Worm (Caenorhabditis elegans): ENCODE results near the gene C50D2.2.

Gene C50D2.2

DNA sequence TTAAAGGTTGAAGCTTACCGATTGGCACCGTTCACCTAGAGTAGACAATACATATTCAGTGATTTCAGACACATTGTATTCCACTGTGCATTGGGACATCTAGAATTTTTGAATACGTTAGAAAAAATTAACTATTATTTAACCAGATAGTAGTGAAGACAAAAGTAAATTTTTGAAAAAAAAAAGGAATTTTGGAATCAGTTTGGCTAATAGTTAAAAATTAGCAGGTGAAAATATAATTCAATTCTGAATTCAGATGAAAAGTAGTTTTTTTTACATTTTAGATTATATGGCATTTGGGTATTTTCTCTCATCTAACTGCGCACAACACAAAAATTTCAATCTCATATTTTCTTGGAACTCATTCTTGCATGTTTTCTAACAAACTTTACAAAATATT lies 15.9 kb downstream of the C50D2.2 start, which contains the start of gene nmur-2:
Gene nmur-2 (minus strand): TSS at position 101 of the 400 bp plus-strand sequence.
- TF ChIP-seq mab-9 (GFP tag; IDR thresholded peaks at IDR 0.05) (no peak), hlh-4 (tag; optimal IDR thresholded peaks at IDR 0.05) (peak; percentile 0)

ce11 chrII:128929-129328 lies 20.0 kb downstream of the C50D2.2 start, which contains the start of gene srd-3:
Gene srd-3 (minus strand): TSS chrII:129029.
- TF ChIP-seq ces-1 (GFP tag; optimal IDR thresholded peaks at IDR 0.05) (no peak), blmp-1 (tag; optimal IDR thresholded peaks at IDR 0.05) (no peak), ztf-4 (tag; optimal IDR thresholded peaks at IDR 0.05) (no peak), unc-86 (tag; optimal IDR thresholded peaks at IDR 0.05) (no peak), aly-2 (tag; optimal IDR thresholded peaks at IDR 0.05) (no peak), efl-1 (optimal IDR thresholded peaks at IDR 0.05) (no peak), efl-1 (GFP tag; optimal IDR thresholded peaks at IDR 0.05 in 1 of 2) (no peak), nhr-90 (tag; optimal IDR thresholded peaks at IDR 0.05; ENCODE audit: poor library complexity) (no peak), Y116A8C.19 (tag; optimal IDR thresholded peaks at IDR 0.05; ENCODE audit: borderline replicate concordance) (no peak), zip-4 (GFP tag; optimal IDR thresholded peaks at IDR 0.05) (no peak), nhr-85 (tag) (no peak), tlp-1 (tag; optimal IDR thresholded peaks at IDR 0.05) (no peak), pag-3 (tag; optimal IDR thresholded peaks at IDR 0.05; ENCODE audit: borderline replicate concordance, insufficient read depth) (no peak), ama-1 (optimal IDR thresholded peaks at IDR 0.05) (no peak), mep-1 (tag; optimal IDR thresholded peaks at IDR 0.05) (no peak), fkh-8 (tag; optimal IDR thresholded peaks at IDR 0.05) (no peak), nhr-84 (tag; optimal IDR thresholded peaks at IDR 0.05) (no peak), ceh-82 (tag; optimal IDR thresholded peaks at IDR 0.05) (no peak)

DNA sequence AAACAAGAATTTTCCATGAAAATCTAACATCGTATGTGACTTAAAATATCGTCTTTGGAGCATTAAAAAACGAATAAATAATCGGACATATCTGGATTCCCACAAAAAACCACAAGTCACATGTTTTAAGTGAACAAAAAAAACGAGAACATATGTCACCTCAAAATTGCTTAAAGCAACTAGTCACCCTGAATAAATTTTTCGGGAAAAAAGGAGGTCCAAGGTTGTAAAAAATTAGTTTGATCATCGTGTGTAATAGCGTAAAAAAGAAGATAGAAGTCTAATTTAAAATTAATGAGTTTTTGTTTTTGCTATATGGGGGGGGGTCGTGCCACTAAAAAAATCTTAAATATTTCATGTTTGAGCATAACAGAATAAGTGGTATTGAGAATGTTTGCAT lies 20.8 kb downstream of the C50D2.2 start:
- no peak for TF ChIP-seq ztf-4 (tag; optimal IDR thresholded peaks at IDR 0.05)
- no peak for TF ChIP-seq grh-1 (GFP tag; IDR thresholded peaks at IDR 0.05)
- TF ChIP-seq dpl-1 (GFP tag; optimal IDR thresholded peaks at IDR 0.05): no peak
- TF ChIP-seq hlh-4 (tag; optimal IDR thresholded peaks at IDR 0.05): no peak
- TF ChIP-seq blmp-1 (tag; optimal IDR thresholded peaks at IDR 0.05): no peak
- TF ChIP-seq dsc-1 (tag; optimal IDR thresholded peaks at IDR 0.05): peak; percentile 89
- no peak for TF ChIP-seq nhr-237 (tag; optimal IDR thresholded peaks at IDR 0.05)
- TF ChIP-seq isw-1 (GFP tag; IDR thresholded peaks at IDR 0.05): no peak
- no peak for TF ChIP-seq unc-130 (tag; optimal IDR thresholded peaks at IDR 0.05)
- no peak for TF ChIP-seq rnt-1 (tag; optimal IDR thresholded peaks at IDR 0.05)
- TF ChIP-seq zip-4 (GFP tag; optimal IDR thresholded peaks at IDR 0.05): no peak
- TF ChIP-seq mef-2 (tag; optimal IDR thresholded peaks at IDR 0.05): no peak
- peak; percentile 63 for TF ChIP-seq fkh-4 (tag; optimal IDR thresholded peaks at IDR 0.05; ENCODE audit: borderline replicate concordance)
- TF ChIP-seq nhr-85 (tag): no peak

- TF ChIP-seq dsc-1 (tag; optimal IDR thresholded peaks at IDR 0.05) (peak; percentile 78), egl-27 (tag; optimal IDR thresholded peaks at IDR 0.05) (no peak), fkh-4 (tag; optimal IDR thresholded peaks at IDR 0.05; ENCODE audit: borderline replicate concordance) (peak; percentile 42)
These were observed 24.7 kb downstream of the C50D2.2 start, which contains the start of gene cwn-1 for ce11 chrII:133548-134275. Gene cwn-1 (minus strand): TSS chrII:133598.

DNA sequence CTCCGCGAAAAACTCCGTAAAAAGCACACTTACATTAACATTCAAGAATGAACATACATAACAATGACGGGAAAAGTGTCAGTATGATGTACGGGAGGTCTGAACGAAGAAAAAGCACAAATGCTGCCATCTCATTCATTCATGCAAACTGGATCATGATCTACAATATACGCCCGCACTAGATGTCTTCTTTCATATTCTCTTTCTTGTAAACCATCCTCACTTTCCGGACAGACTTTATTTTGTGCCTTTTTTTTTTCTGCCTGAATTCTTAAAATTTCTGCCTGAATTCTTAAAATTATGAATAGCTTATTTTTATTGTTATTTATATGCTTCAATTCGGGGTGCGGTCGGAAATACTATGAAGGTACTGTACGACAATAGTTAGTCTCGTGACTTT lies 26.2 kb downstream of the C50D2.2 start, which contains the start of gene K10B4.1:
Gene K10B4.1 (plus strand): TSS at position 301 of the 400 bp plus-strand sequence.
- TF ChIP-seq C34B4.2 (tag; optimal IDR thresholded peaks at IDR 0.05) (no peak), lin-14 (GFP tag; optimal IDR thresholded peaks at IDR 0.05) (no peak), nhr-71 (tag; optimal IDR thresholded peaks at IDR 0.05) (no peak), unc-98 (GFP tag; IDR thresholded peaks at IDR 0.05) (no peak), aly-2 (tag; optimal IDR thresholded peaks at IDR 0.05) (no peak), nhr-85 (tag) (peak; percentile 0), C16A3.4 (tag; optimal IDR thresholded peaks at IDR 0.05) (no peak), ama-1 (optimal IDR thresholded peaks at IDR 0.05) (no peak)

Measured in whole organism, L1 larva.